Comparison of ENCODE assay signal across 1 fruit fly cellular context in the genomic region with DNA sequence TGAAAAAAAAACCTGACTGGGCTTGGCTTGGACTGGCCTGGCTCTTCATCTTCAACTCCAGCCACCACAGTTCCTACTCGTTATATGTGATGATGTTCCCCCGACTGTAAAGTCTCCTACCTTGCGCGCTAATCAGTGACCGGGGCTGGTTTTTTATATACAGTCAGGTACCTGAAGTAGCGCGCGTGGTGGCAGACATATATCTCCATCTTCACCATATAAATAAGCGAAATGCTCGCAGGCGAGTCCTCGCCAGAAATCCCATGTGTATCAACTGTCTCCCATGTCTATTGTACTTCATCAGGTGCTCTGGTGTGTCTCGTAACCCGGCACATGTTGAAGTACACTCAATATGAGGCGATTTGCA.
TF ChIP-seq lines count a peak whose summit lies in the region.

No protein-coding gene starts in this region.

TF ChIP-seq in whole organism, embryonic, 481 proteins besides CTCF, POLR2A, EP300 and RAD21 (continued from another document):
- peak; percentile 25; the same call in 1 of the 2 replicates for TF ChIP-seq chm (GFP tag; IDR thresholded peaks at IDR 0.05; lab: Robert Waterston, UW)
- no peak for TF ChIP-seq Mad (GFP tag; optimal IDR thresholded peaks at IDR 0.05; lab: Kevin White, UChicago)
- no peak for TF ChIP-seq shn (GFP tag; optimal IDR thresholded peaks at IDR 0.05; lab: Kevin White, UChicago)
- peak; percentile 30; the same call in 1 of the 3 replicates for TF ChIP-seq CG2199 (GFP tag; IDR thresholded peaks at IDR 0.05; lab: Robert Waterston, UW)
- TF ChIP-seq CG10274 (GFP tag; optimal IDR thresholded peaks at IDR 0.05; lab: Kevin White, UChicago): peak; percentile 50
